Worm (Caenorhabditis elegans) whole organism, L1 larva: ENCODE data around the gene Y51B9A.8.

ENCODE experiments used
- C34B4.2 ChIP-seq: sonication (generic microtip); optimal IDR thresholded peaks from 2 replicates; lab custom pipeline; 2017; ENCODE audit warnings: mild to moderate bottlenecking, missing genetic modification characterization, missing compliant biosample characterization
- F16B12.6 ChIP-seq: fragments of 150-350 bp; optimal IDR thresholded peaks from 2 replicates; lab custom pipeline; 2014; ENCODE audit warnings: missing biosample characterization, missing genetic modification characterization
- Y116A8C.19 ChIP-seq: sonication (generic microtip); optimal IDR thresholded peaks from 2 replicates; lab custom pipeline; 2016; ENCODE audit warnings: missing compliant biosample characterization, missing genetic modification characterization, borderline replicate concordance
- aha-1 ChIP-seq: fragments of 150-350 bp; optimal IDR thresholded peaks from 2 replicates; lab custom pipeline; 2014; ENCODE audit warnings: missing biosample characterization, missing genetic modification characterization
- aly-2 ChIP-seq: fragments of 150-350 bp; optimal IDR thresholded peaks from 2 replicates; lab custom pipeline; 2014; ENCODE audit warnings: missing biosample characterization, missing genetic modification characterization
- ceh-8 ChIP-seq: fragments of 200-800 bp; sonication (Bioruptor generic); optimal IDR thresholded peaks from 2 replicates; lab custom pipeline; 2018; ENCODE audit warnings: mild to moderate bottlenecking, missing genetic modification characterization, moderate library complexity, missing compliant biosample characterization
- ceh-82 ChIP-seq, 3 experiments: fragments of 150-350 bp in 1 of 3; sonication (generic microtip) in 2 of 3; optimal IDR thresholded peaks; 2 replicates each; lab custom pipeline; 2014 to 2017; ENCODE audit warnings: missing biosample characterization in 3 of 3, missing genetic modification characterization in 3 of 3
- egl-13 ChIP-seq: sonication (generic microtip); optimal IDR thresholded peaks from 2 replicates; lab custom pipeline; 2016; ENCODE audit warnings: missing genotype, missing genetic modification reagents, missing genetic modification characterization, missing compliant biosample characterization
- egl-27 ChIP-seq, 2 experiments: fragments of 150-350 bp in 1 of 2; sonication (generic microtip); optimal IDR thresholded peaks; 3 replicates each; lab custom pipeline; 2017 to 2018; ENCODE audit warnings: missing biosample characterization in 2 of 2, missing genetic modification characterization in 2 of 2, missing genetic modification reagents in 2 of 2
- elt-2 ChIP-seq: sonication (generic microtip); optimal IDR thresholded peaks from 2 replicates; lab custom pipeline; 2016; ENCODE audit warnings: missing genetic modification characterization, mild to moderate bottlenecking, inconsistent platforms, missing compliant biosample characterization, missing genetic modification reagents
- elt-3 ChIP-seq, 6 experiments: fragments of 150-350 bp in 1 of 6; sonication (generic microtip); optimal IDR thresholded peaks; 2 replicates each; lab custom pipeline; 2017 to 2018; ENCODE audit warnings: missing biosample characterization in 6 of 6, missing genetic modification characterization in 6 of 6, inconsistent platforms in 1 of 6
- fkh-10 ChIP-seq: sonication (generic microtip); optimal IDR thresholded peaks from 2 replicates; lab custom pipeline; 2017; ENCODE audit warnings: missing biosample characterization, missing genetic modification reagents, missing genetic modification characterization
- fos-1 ChIP-seq: fragments of 150-350 bp; optimal IDR thresholded peaks from 2 replicates; lab custom pipeline; 2014; ENCODE audit warnings: missing biosample characterization, missing genetic modification characterization
- grh-1 ChIP-seq: fragments of 200-800 bp; sonication (Bioruptor generic); IDR thresholded peaks from 2 replicates; pipeline ENCODE4 v1.3.6; 2022; ENCODE audit warnings: missing genetic modification reagents, missing genetic modification characterization, missing compliant biosample characterization
- hlh-17 ChIP-seq: fragments of 200-800 bp; sonication (Bioruptor generic); optimal IDR thresholded peaks from 2 replicates; lab custom pipeline; 2018; ENCODE audit warnings: missing genetic modification characterization, mild to moderate bottlenecking, missing compliant biosample characterization, moderate library complexity, borderline replicate concordance
- lin-13 ChIP-seq: fragments of 150-350 bp; optimal IDR thresholded peaks from 2 replicates; lab custom pipeline; 2014; ENCODE audit warnings: missing biosample characterization, missing genetic modification reagents, missing genetic modification characterization
- lin-15B ChIP-seq: fragments of 150-350 bp; sonication (generic microtip); optimal IDR thresholded peaks from 3 replicates; lab custom pipeline; 2014; ENCODE audit warnings: missing biosample characterization, missing genetic modification characterization
- lin-35 ChIP-seq, 2 experiments: fragments of 150-350 bp; optimal IDR thresholded peaks; 2 replicates each; lab custom pipeline; 2014; ENCODE audit warnings: missing biosample characterization in 2 of 2, missing genetic modification characterization in 2 of 2, missing genetic modification reagents in 2 of 2
- lin-39 ChIP-seq: fragments of 150-350 bp; optimal IDR thresholded peaks from 2 replicates; lab custom pipeline; 2014; ENCODE audit warnings: missing biosample characterization, missing genetic modification reagents, missing genetic modification characterization
- lir-3 ChIP-seq: sonication (generic microtip); optimal IDR thresholded peaks from 2 replicates; lab custom pipeline; 2016; ENCODE audit warnings: mild to moderate bottlenecking, missing genetic modification characterization, moderate library complexity, missing compliant biosample characterization; ENCODE audit not compliant: poor library complexity
- mef-2 ChIP-seq: fragments of 150-350 bp; optimal IDR thresholded peaks from 2 replicates; lab custom pipeline; 2014; ENCODE audit warnings: missing biosample characterization, missing genetic modification characterization
- nhr-28 ChIP-seq: fragments of 150-350 bp; optimal IDR thresholded peaks from 2 replicates; lab custom pipeline; 2014; ENCODE audit warnings: missing biosample characterization, missing genetic modification characterization
- nhr-47 ChIP-seq: sonication (generic microtip); optimal IDR thresholded peaks from 2 replicates; lab custom pipeline; 2016; ENCODE audit warnings: mild to moderate bottlenecking, missing genetic modification characterization, moderate library complexity, missing compliant biosample characterization
- nhr-71 ChIP-seq: sonication (generic microtip); optimal IDR thresholded peaks from 2 replicates; lab custom pipeline; 2016; ENCODE audit warnings: mild to moderate bottlenecking, missing genetic modification characterization, moderate library complexity, missing compliant biosample characterization
- nhr-76 ChIP-seq: sonication (generic microtip); optimal IDR thresholded peaks from 2 replicates; lab custom pipeline; 2017; ENCODE audit warnings: missing biosample characterization, missing genetic modification characterization
- nhr-84 ChIP-seq: sonication (generic microtip); optimal IDR thresholded peaks from 2 replicates; lab custom pipeline; 2017; ENCODE audit warnings: missing biosample characterization, missing genetic modification characterization
- nhr-85 ChIP-seq: sonication (generic microtip); peaks from one replicate; lab custom pipeline; 2016; ENCODE audit warnings: missing genetic modification characterization, inconsistent platforms, missing compliant biosample characterization
- pag-3 ChIP-seq: sonication (generic microtip); optimal IDR thresholded peaks from 2 replicates; lab custom pipeline; 2017; ENCODE audit warnings: missing genetic modification characterization, mild to moderate bottlenecking, missing compliant biosample characterization, antibody characterized with exemption, borderline replicate concordance; ENCODE audit not compliant: insufficient read depth
- snpc-4 ChIP-seq: fragments of 150-350 bp; optimal IDR thresholded peaks from 2 replicates; lab custom pipeline; 2014; ENCODE audit warnings: missing biosample characterization, missing genetic modification characterization
- sox-4 ChIP-seq: sonication (generic microtip); optimal IDR thresholded peaks from 2 replicates; lab custom pipeline; 2016; ENCODE audit warnings: missing genetic modification characterization, missing compliant biosample characterization
- sptf-1 ChIP-seq: fragments of 150-350 bp; optimal IDR thresholded peaks from 2 replicates; lab custom pipeline; 2014; ENCODE audit warnings: missing biosample characterization, missing genetic modification characterization
- unc-30 ChIP-seq: sonication (generic microtip); optimal IDR thresholded peaks from 2 replicates; lab custom pipeline; 2017; ENCODE audit warnings: missing biosample characterization, missing genetic modification characterization
- unc-86 ChIP-seq: sonication (generic microtip); optimal IDR thresholded peaks from 2 replicates; lab custom pipeline; 2016; ENCODE audit warnings: missing genetic modification characterization, missing compliant biosample characterization
- vab-15 ChIP-seq: sonication (generic microtip); optimal IDR thresholded peaks from 2 replicates; lab custom pipeline; 2017; ENCODE audit warnings: missing genotype, mild to moderate bottlenecking, missing genetic modification characterization, missing compliant biosample characterization
- xbp-1 ChIP-seq: sonication (generic microtip); optimal IDR thresholded peaks from 2 replicates; lab custom pipeline; 2016; ENCODE audit warnings: missing genetic modification characterization, missing compliant biosample characterization
- zag-1 ChIP-seq: fragments of 150-350 bp; optimal IDR thresholded peaks from 2 replicates; lab custom pipeline; 2014; ENCODE audit warnings: missing biosample characterization, missing genetic modification characterization
- zip-4 ChIP-seq: fragments of 200-800 bp; sonication (Bioruptor generic); optimal IDR thresholded peaks from 2 replicates; lab custom pipeline; 2018; ENCODE audit warnings: mild to moderate bottlenecking, missing genetic modification characterization, moderate library complexity, missing compliant biosample characterization
- ztf-11 ChIP-seq, 2 experiments: sonication (generic microtip); optimal IDR thresholded peaks; 2 replicates each; lab custom pipeline; 2016 to 2017; ENCODE audit warnings: missing genetic modification characterization in 2 of 2, missing biosample characterization in 1 of 2, missing compliant biosample characterization in 1 of 2
- ztf-4 ChIP-seq: fragments of 150-350 bp; optimal IDR thresholded peaks from 2 replicates; lab custom pipeline; 2014; ENCODE audit warnings: missing biosample characterization, missing genetic modification characterization

Y51B9A.8 gene

DNA sequence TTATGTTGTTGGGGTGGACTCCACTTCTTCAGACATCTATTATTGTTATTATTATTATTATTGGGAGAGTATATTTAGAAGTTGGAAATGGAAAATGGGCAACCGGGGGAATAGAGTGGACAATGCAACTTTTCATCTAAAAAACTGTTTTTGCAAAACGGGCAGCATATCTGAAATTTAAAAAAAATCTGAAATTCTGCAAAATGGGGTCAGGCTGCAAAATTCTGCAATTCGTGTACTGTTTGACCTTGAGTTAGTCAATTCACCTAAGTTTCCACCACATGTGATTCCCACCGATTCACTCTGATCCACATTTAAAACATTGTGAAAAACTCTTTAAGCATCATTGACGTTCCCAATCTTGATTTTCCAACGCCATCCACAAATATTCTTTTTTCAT lies 25.7 kb upstream of the Y51B9A.8 start, which contains the start of gene C06C3.4:
Gene C06C3.4 (plus strand): TSS at position 301 of the 400 bp plus-strand sequence.
- TF ChIP-seq zip-4 (no peak), fkh-10 (GFP tag; lab: Kevin White, UChicago) (no peak), egl-27 (tag; optimal IDR thresholded peaks at IDR 0.05; lab: Kevin White, UChicago) (no peak), lin-13 (no peak), mef-2 (no peak), fos-1 (tag; lab: Kevin White, UChicago) (no peak), nhr-84 (tag; lab: Kevin White, UChicago) (no peak), F16B12.6 (tag; lab: Kevin White, UChicago) (no peak), Y116A8C.19 (tag; lab: Kevin White, UChicago) (no peak), ceh-82 (tag; optimal IDR thresholded peaks at IDR 0.05; lab: Kevin White, UChicago) (no peak), unc-30 (tag; lab: Kevin White, UChicago) (no peak), pag-3 (tag; lab: Kevin White, UChicago) (no peak)
- TF ChIP-seq, all 84 proteins: peak for 0

DNA sequence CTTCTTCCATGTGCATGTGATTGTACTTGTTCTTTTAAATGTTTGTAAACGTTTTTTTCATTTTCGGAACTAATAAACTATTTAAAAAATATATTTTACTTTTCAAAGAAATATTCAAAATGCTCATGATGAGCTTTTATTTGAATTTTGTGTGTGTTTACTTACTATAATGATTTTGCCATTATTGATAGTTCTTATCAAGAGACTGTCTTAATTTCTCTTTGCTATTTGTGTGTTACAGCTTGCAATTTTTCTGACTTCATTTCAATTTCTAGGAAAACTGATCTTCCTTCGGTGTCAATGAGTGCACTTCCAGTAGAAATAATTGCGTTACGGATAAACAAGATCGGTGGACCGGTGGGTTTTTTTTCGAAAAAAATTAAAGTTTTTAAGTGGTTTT lies 23.8 kb upstream of the Y51B9A.8 start, which contains the start of gene C06C3.12:
Gene C06C3.12 (plus strand): TSS at position 301 of the 400 bp plus-strand sequence.
- TF ChIP-seq elt-3 (tag; optimal IDR thresholded peaks at IDR 0.05; lab: Kevin White, UChicago) (no peak), elt-2 (tag; lab: Kevin White, UChicago) (no peak), nhr-84 (tag; lab: Kevin White, UChicago) (no peak), unc-86 (tag; lab: Kevin White, UChicago) (no peak), fkh-10 (GFP tag; lab: Kevin White, UChicago) (no peak), lin-15B (tag; lab: Kevin White, UChicago) (no peak), sox-4 (no peak), sptf-1 (tag; lab: Kevin White, UChicago) (no peak), grh-1 (GFP tag; lab: Robert Waterston, UW) (no peak), lir-3 (tag; lab: Kevin White, UChicago) (no peak), snpc-4 (tag; lab: Kevin White, UChicago) (no peak), C34B4.2 (no peak)
- TF ChIP-seq, all 84 proteins: peak for 0

ce11 chrII:9377158-9377557 lies 21.5 kb upstream of the Y51B9A.8 start, which contains the start of gene C06C3.10:
Gene C06C3.10 (minus strand): TSS chrII:9377258.
- TF ChIP-seq pag-3 (tag; lab: Kevin White, UChicago): no peak
- no peak for TF ChIP-seq ceh-8 (GFP tag; lab: Kevin White, UChicago)
- TF ChIP-seq nhr-28 (tag; lab: Kevin White, UChicago): no peak
- TF ChIP-seq lin-39 (tag; lab: Kevin White, UChicago): no peak
- TF ChIP-seq vab-15: no peak
- TF ChIP-seq aha-1 (tag; lab: Kevin White, UChicago): no peak
- no peak for TF ChIP-seq zip-4
- TF ChIP-seq fos-1 (tag; lab: Kevin White, UChicago): no peak
- TF ChIP-seq lin-35 (GFP tag; optimal IDR thresholded peaks at IDR 0.05; lab: Kevin White, UChicago): no peak
- no peak for TF ChIP-seq ztf-4 (tag; lab: Kevin White, UChicago)

- TF ChIP-seq nhr-85 (tag; lab: Kevin White, UChicago) (no peak), elt-2 (tag; lab: Kevin White, UChicago) (peak; percentile 20)
Measured at ce11 chrII:9378174-9378573, 20.5 kb upstream of the Y51B9A.8 start.

ce11 chrII:9379796-9380195 lies 18.9 kb upstream of the Y51B9A.8 start, which contains the start of gene srh-48:
Gene srh-48 (plus strand): TSS chrII:9380096.
- TF ChIP-seq ztf-11 (tag; optimal IDR thresholded peaks at IDR 0.05; lab: Kevin White, UChicago) (no peak), aly-2 (tag; lab: Kevin White, UChicago) (no peak), grh-1 (GFP tag; lab: Robert Waterston, UW) (no peak), nhr-71 (tag; lab: Kevin White, UChicago) (no peak), lin-39 (tag; lab: Kevin White, UChicago) (no peak), elt-2 (tag; lab: Kevin White, UChicago) (no peak), nhr-47 (no peak), egl-13 (no peak), snpc-4 (tag; lab: Kevin White, UChicago) (no peak), unc-30 (tag; lab: Kevin White, UChicago) (no peak), hlh-17 (GFP tag; lab: Kevin White, UChicago) (no peak), xbp-1 (no peak), C34B4.2 (no peak), nhr-76 (tag; lab: Kevin White, UChicago) (no peak), nhr-85 (tag; lab: Kevin White, UChicago) (no peak), zag-1 (tag; lab: Kevin White, UChicago) (no peak)
- TF ChIP-seq, all 84 proteins: peak for 0
